Worm (Caenorhabditis elegans) whole organism, mixed stage, embryonic: ENCODE data around the gene C16D2.1.

Experiments
- ces-1 ChIP-seq: fragments of 150-350 bp; optimal IDR thresholded peaks from 2 replicates; lab custom pipeline; 2014; ENCODE audit warnings: missing biosample characterization, missing genetic modification reagents, missing genetic modification characterization
- lsy-2 ChIP-seq: fragments of 150-350 bp; optimal IDR thresholded peaks from 2 replicates; lab custom pipeline; 2014; ENCODE audit warnings: missing biosample characterization, missing genetic modification characterization
- mep-1 ChIP-seq: fragments of 150-350 bp; optimal IDR thresholded peaks from 2 replicates; lab custom pipeline; 2017; ENCODE audit warnings: missing biosample characterization, missing genetic modification reagents, missing genetic modification characterization, inconsistent platforms
- nhr-76 ChIP-seq: sonication (generic microtip); optimal IDR thresholded peaks from 2 replicates; lab custom pipeline; 2017; ENCODE audit warnings: missing biosample characterization, missing genetic modification characterization
- snpc-4 ChIP-seq: fragments of 150-350 bp; optimal IDR thresholded peaks from 2 replicates; lab custom pipeline; 2014; ENCODE audit warnings: missing biosample characterization, missing genetic modification characterization
- unc-62 ChIP-seq: fragments of 150-350 bp; optimal IDR thresholded peaks from 2 replicates; lab custom pipeline; 2014; ENCODE audit warnings: missing biosample characterization, missing genetic modification reagents, missing genetic modification characterization

- TF ChIP-seq lsy-2 (tag; lab: Kevin White, UChicago) (no peak), snpc-4 (tag; lab: Kevin White, UChicago) (no peak), ces-1 (no peak), mep-1 (tag; lab: Kevin White, UChicago) (no peak), unc-62 (GFP tag; lab: Kevin White, UChicago) (no peak), nhr-76 (tag; lab: Kevin White, UChicago) (no peak)
Measured at ce11 chrII:9178811-9179210, 47.3 kb downstream of the C16D2.1 start.
